Fruit fly (Drosophila melanogaster) Kc167 (cell line): ENCODE data around the gene BORCS5.

ENCODE experiments used
- Myc ChIP-seq: fragments of >200 bp; optimal IDR thresholded peaks from 2 replicates; lab custom pipeline; 2017; ENCODE audit warnings: missing external identifiers
- Sin3A ChIP-seq: fragments of >200 bp; optimal IDR thresholded peaks from 2 replicates; lab custom pipeline; 2018; ENCODE audit warnings: missing external identifiers
- h ChIP-seq: fragments of >200 bp; optimal IDR thresholded peaks from 3 replicates; lab custom pipeline; 2018; ENCODE audit warnings: missing external identifiers
- insv ChIP-seq: fragments of >200 bp; optimal IDR thresholded peaks from 3 replicates; lab custom pipeline; 2018; ENCODE audit warnings: missing external identifiers
- psq ChIP-seq: fragments of >200 bp; optimal IDR thresholded peaks from 2 replicates; lab custom pipeline; 2017; ENCODE audit warnings: missing external identifiers
- ttk ChIP-seq: sonication (Bioruptor generic); optimal IDR thresholded peaks from 2 replicates; lab custom pipeline; 2017; ENCODE audit warnings: missing external identifiers

BORCS5 gene

DNA sequence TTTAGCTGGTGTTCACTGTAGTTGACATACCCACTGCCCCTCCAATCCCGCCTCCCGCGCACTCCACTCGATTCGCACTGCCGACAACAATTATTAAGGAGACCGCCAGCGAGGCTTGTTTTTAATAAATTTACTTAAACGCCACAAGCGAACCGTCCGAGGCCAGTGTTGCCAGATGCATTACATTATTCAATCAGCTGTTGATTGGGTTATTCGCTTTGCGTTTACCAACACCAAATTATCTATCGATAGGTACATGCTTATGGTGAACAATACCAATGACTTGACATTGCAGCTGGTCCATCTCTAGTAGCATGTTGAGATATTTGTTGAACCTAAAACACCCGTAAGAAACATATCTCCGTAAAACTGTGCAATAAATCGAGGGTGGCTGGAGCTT lies 14.4 kb upstream of the BORCS5 start, which contains the start of the genes CG10353 and SelG:
TSS of gene CG10353 (minus strand) at position 187 of the 400 bp plus-strand sequence.
TSS of gene SelG (plus strand) at position 309 of the 400 bp plus-strand sequence.
- no peak for TF ChIP-seq Sin3A (lab: Kevin White, UChicago)
- TF ChIP-seq ttk (lab: Kevin White, UChicago): no peak
- TF ChIP-seq insv (lab: Kevin White, UChicago): no peak
- no peak for TF ChIP-seq psq (lab: Kevin White, UChicago)
- TF ChIP-seq h: no peak
- no peak for TF ChIP-seq Myc (lab: Kevin White, UChicago)

DNA sequence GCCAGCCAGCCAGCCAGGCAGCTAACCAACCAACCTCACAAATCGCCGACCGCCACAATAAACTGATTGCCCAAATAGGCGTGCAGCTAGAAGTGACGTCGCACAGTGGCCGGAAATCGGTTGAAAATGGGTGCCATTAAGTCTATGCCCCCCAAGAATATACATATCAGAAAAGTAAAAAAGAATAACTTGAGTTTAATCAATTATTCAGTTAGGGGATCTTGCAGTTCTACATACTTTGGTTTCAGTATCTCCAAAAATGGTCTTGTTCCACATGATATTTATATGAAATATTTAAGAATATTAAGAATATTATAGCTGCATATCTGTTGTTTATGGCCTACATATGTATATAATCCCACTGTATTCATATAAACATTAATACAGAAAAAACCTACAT lies 12.8 kb upstream of the BORCS5 start:
- TF ChIP-seq h (no peak), insv (lab: Kevin White, UChicago) (no peak), Sin3A (lab: Kevin White, UChicago) (no peak), psq (lab: Kevin White, UChicago) (no peak), Myc (lab: Kevin White, UChicago) (no peak), ttk (lab: Kevin White, UChicago) (no peak)

DNA sequence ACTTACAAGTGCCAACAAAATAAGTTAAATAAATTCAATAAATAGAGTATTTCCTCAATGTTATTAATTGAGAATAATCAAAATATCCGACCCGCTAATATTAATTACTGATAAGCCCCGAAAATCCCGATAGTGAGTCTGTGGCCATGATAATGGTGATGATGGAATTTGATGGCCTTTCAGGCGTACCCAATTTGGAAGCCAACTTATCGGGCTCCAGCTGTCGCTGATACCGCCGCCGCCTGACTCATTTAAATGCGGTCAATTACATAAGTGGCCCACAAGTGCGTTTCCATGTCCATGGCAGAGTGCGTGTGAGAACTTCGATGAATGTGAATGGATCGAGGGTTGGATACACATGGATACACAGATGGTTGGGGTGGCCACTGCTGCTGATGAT lies 11.6 kb upstream of the BORCS5 start:
- TF ChIP-seq psq (lab: Kevin White, UChicago) (no peak), ttk (lab: Kevin White, UChicago) (no peak), Myc (lab: Kevin White, UChicago) (no peak), Sin3A (lab: Kevin White, UChicago) (no peak), insv (lab: Kevin White, UChicago) (no peak), h (no peak)

DNA sequence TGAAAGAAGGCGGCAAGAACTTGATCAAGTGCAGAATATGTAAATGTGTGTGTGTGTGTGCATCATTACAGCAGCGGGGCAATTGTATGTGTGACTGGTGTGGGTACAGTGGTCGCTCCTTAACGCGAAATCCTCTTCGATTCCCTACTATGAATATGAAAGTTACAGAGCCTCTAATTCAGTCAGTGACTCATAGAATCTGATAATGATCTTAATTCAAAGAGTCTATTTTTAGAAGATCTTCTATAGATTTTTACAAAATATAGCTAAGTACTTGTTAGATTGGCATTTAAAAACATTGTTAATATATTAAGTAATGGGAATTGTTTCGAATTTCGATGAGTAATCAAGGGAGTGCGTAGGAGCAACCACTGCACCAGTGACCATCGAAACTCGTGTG lies 9.9 kb upstream of the BORCS5 start:
- no peak for TF ChIP-seq h
- no peak for TF ChIP-seq Sin3A (lab: Kevin White, UChicago)
- no peak for TF ChIP-seq ttk (lab: Kevin White, UChicago)
- no peak for TF ChIP-seq insv (lab: Kevin White, UChicago)
- no peak for TF ChIP-seq psq (lab: Kevin White, UChicago)
- no peak for TF ChIP-seq Myc (lab: Kevin White, UChicago)

DNA sequence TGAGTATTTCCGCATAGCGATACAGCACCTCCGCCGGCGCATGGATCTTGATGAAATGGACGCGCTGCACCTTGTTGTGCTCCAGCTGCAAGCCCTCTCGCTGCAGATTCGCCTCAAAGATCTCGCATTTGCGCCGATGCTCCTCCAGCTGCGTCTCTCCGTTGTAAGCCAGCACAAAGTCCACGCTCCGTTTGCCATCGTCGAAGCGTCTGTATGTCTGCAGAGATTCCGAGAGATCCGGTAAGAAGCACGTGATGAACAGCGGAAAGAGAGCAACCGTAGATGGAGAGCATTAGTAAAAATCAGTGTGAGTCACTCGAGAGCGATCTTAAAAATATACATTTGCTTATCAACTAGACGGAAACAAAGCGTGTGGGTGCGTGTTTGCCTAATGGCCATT lies 9.1 kb upstream of the BORCS5 start:
- TF ChIP-seq Sin3A (lab: Kevin White, UChicago) (no peak), Myc (lab: Kevin White, UChicago) (no peak), insv (lab: Kevin White, UChicago) (no peak), ttk (lab: Kevin White, UChicago) (no peak), h (no peak)

DNA sequence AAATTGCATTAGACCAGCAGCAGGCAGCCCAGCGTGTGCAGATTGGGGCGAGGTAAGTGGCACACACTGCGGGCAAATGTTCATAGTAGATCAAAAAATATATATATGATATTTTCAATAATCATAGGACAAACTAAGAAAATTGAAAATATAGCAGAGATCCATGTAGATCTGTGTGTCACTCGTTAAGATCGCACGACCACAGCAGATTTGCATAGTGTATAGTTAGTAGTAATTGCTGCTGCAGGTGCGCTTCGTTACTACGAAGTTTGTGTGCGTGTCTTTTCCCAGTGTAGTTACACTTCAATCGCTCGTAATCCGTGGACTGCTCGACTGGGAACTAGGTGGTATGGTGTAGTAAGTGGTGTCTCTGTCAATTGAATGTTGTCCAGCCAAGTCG lies 4.6 kb upstream of the BORCS5 start, which contains the start of gene CG10352:
TSS of gene CG10352 (minus strand) at position 4 of the 400 bp plus-strand sequence.
- no peak for TF ChIP-seq Sin3A (lab: Kevin White, UChicago)
- no peak for TF ChIP-seq Myc (lab: Kevin White, UChicago)
- no peak for TF ChIP-seq ttk (lab: Kevin White, UChicago)
- no peak for TF ChIP-seq psq (lab: Kevin White, UChicago)
- no peak for TF ChIP-seq h
- no peak for TF ChIP-seq insv (lab: Kevin White, UChicago)

DNA sequence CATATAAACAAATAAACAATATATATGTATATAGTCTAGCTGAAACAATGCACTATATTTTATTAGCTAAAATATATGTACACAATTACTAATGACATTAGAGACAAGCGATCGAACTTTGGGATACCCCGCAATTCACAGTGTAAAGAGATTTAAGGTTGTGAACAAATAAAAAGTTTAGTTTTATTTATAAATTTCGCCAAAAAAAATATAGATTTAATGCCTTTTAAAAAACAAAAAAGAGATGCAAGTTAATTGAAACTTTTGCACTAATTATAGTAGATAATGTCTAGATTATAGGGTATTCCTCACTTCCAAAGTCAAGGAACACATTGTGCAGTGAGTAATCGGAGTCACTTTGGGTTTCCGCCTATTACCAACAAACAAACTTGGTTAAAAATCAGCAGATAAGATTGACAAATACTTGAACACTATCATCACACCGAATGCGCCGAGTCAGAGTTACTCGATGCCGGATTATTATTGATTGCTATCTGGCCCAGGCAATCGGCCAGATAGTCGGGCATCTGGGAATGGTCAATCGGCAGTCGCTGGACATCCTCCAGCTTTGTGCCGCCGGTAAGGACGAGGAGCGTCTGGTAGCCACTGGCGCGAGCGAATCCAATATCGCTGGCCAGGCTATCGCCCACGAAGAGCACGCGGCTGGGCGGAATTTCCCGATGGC lies 2.7 kb upstream of the BORCS5 start:
- no peak for TF ChIP-seq insv (lab: Kevin White, UChicago)
- no peak for TF ChIP-seq psq (lab: Kevin White, UChicago)
- TF ChIP-seq Sin3A (lab: Kevin White, UChicago): no peak
- no peak for TF ChIP-seq Myc (lab: Kevin White, UChicago)
- TF ChIP-seq h: no peak
- no peak for TF ChIP-seq ttk (lab: Kevin White, UChicago)

DNA sequence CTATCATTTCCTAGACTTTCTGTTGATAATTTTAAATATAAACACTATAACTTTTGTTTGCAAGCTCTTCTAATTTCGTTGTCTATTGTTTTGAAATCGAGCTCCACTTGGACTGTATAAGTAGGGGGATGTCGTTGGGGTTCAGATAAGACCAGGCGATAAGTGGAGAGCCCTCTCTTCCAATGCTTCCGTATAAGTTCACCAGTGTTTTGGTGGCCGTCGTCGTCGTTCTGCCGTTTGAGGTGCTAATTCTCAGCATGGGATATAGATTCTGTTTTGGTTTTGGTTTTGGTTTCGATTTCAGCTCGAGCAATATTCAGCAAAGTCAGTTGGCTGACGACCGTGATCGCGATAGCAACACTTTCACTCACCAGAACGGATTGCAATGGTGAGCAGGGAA lies 537 bp upstream of the BORCS5 start, which contains the start of gene CG15739:
TSS of gene CG15739 (plus strand) at position 204 of the 400 bp plus-strand sequence.
- no peak for TF ChIP-seq ttk (lab: Kevin White, UChicago)
- TF ChIP-seq h: no peak
- TF ChIP-seq Myc (lab: Kevin White, UChicago): no peak
- TF ChIP-seq Sin3A (lab: Kevin White, UChicago): no peak
- TF ChIP-seq insv (lab: Kevin White, UChicago): no peak
- no peak for TF ChIP-seq psq (lab: Kevin White, UChicago)

DNA sequence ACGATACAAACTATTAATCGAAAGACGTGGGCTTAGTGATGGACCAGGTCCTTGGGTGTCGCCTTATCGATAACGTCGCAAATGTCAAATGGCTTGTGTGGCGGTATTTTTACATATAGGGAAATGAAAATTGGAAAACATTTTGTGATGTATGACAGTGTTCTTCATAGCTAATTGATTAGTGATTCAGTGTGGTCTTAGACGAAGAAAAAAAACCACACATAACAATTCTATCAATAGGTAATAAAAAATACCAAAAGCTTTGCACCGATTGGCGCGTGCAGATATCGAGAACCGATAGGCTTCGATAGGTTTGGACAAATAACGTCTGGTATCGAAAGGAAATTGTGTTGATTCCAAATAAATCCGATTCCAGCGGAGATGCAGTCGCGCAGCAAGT lies 3.7 kb downstream of the BORCS5 start, which contains the start of the genes Nrd1 and CG1847:
TSS of gene Nrd1 (minus strand) at position 28 of the 400 bp plus-strand sequence.
TSS of gene CG1847 (plus strand) at position 305 of the 400 bp plus-strand sequence.
- TF ChIP-seq insv (lab: Kevin White, UChicago) (no peak), ttk (lab: Kevin White, UChicago) (no peak), h (no peak), Myc (lab: Kevin White, UChicago) (no peak), Sin3A (lab: Kevin White, UChicago) (no peak), psq (lab: Kevin White, UChicago) (no peak)

DNA sequence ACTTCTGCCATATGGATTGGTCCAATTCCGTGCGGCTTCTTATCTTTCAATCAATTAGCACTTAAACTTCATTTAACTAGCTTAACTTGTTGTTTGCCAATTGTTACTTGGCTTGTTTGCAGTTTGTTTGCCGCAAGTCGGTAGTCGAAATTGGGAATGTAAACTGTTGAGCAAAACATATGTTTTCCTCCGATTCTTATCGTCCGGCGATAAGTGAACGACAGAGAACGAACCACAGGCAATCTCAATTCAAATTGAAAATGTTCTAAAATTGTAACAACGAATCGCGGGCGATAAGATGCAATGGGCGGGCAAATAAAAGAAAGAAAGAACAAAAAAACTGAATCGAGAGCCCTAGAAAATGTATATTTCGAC lies 14.2 kb downstream of the BORCS5 start:
- TF ChIP-seq h: no peak
- TF ChIP-seq Sin3A (lab: Kevin White, UChicago): no peak
- TF ChIP-seq psq (lab: Kevin White, UChicago): no peak
- TF ChIP-seq ttk (lab: Kevin White, UChicago): no peak
- TF ChIP-seq insv (lab: Kevin White, UChicago): no peak
- TF ChIP-seq Myc (lab: Kevin White, UChicago): no peak

DNA sequence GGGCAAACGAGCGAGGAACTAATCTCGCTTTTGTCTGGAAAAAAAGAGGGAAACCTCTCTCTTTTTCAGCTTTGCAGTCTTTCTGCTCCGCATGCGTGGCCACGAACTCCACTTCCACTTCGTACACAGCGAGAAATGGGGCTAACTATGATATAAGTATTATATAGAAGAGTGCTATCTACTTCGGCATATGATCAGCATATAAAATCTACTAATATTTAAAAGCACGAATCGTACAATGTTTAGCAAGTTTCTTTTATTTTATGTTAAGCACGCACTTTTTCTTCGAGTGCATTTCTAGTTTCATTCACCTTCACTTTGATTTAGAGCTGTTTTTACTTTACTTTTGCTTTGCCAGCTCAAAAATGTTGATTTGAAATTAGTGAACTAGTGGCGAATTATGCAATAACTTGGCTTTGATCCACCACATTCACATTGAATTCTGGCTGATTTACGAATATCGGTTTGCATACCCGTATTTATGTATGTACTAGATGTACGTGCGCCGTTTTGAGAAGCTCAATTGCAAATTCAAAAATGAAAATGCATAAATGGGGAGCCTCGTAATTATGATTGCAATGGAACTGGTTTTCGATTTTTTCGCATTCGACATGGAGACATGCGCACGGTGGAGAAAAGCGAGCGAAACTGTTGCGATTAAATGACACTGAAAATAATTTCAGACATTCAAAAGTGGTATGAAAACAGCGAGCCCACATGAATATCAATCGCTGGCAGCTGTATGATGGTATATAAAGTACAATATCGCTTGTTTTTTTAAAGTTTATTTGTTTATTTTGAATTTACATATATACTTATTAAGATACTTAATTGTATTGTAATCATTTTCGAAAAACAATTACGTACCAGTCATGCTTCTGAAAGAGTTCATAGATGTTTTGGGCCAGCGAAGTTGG lies 14.8 kb downstream of the BORCS5 start:
- no peak for TF ChIP-seq psq (lab: Kevin White, UChicago)
- TF ChIP-seq Myc (lab: Kevin White, UChicago): no peak
- TF ChIP-seq h: no peak
- no peak for TF ChIP-seq ttk (lab: Kevin White, UChicago)
- no peak for TF ChIP-seq Sin3A (lab: Kevin White, UChicago)
- no peak for TF ChIP-seq insv (lab: Kevin White, UChicago)
